Fruit fly (Drosophila melanogaster): ENCODE results near the gene Hmu.
A peak's percentile ranks its signal among the peaks of the same experiment; 100 is the strongest.

Hmu gene

dm6 chr3R:27270379-27271266 lies 17.9 kb upstream of the Hmu start (continued):
- TF ChIP-seq PHDP (tag; optimal IDR thresholded peaks at IDR 0.05), result no peak
- no peak for TF ChIP-seq CG2678 (tag; optimal IDR thresholded peaks at IDR 0.05)
- TF ChIP-seq MBD-R2 (GFP tag; IDR thresholded peaks at IDR 0.05), result peak; percentile 5; the same call in 1 of the 2 replicates
- TF ChIP-seq trem (tag; optimal IDR thresholded peaks at IDR 0.05), result no peak
- no peak for TF ChIP-seq CG17802 (tag; optimal IDR thresholded peaks at IDR 0.05)
- TF ChIP-seq her (GFP tag; optimal IDR thresholded peaks at IDR 0.05), result no peak
- no peak for TF ChIP-seq CG11723 (GFP tag; optimal IDR thresholded peaks at IDR 0.05)
- TF ChIP-seq gsb-n (tag; optimal IDR thresholded peaks at IDR 0.05), result no peak
- no peak for TF ChIP-seq CG34422 (GFP tag; IDR thresholded peaks at IDR 0.05)
- no peak for TF ChIP-seq tio (GFP tag; optimal IDR thresholded peaks at IDR 0.05)
- peak; percentile 50 for TF ChIP-seq nom (GFP tag; optimal IDR thresholded peaks at IDR 0.05)
- TF ChIP-seq CG4854 (GFP tag; optimal IDR thresholded peaks at IDR 0.05), result no peak
- no peak for TF ChIP-seq Doc2 (GFP tag; IDR thresholded peaks at IDR 0.05)
- no peak for TF ChIP-seq CG8290 (GFP tag; optimal IDR thresholded peaks at IDR 0.05)
- TF ChIP-seq CG8290 (tag; optimal IDR thresholded peaks at IDR 0.05), result no peak
- no peak for TF ChIP-seq slbo (GFP tag; IDR thresholded peaks at IDR 0.05)
- TF ChIP-seq CG15269 (tag; optimal IDR thresholded peaks at IDR 0.05), result no peak
- no peak for TF ChIP-seq CG12236 (GFP tag; optimal IDR thresholded peaks at IDR 0.05)
- TF ChIP-seq Lpt (GFP tag; optimal IDR thresholded peaks at IDR 0.05), result no peak
- peak; percentile 18 for TF ChIP-seq gcm (GFP tag; optimal IDR thresholded peaks at IDR 0.05)
- TF ChIP-seq cg (GFP tag; optimal IDR thresholded peaks at IDR 0.05), result peak; percentile 80
- TF ChIP-seq Meics (GFP tag; optimal IDR thresholded peaks at IDR 0.05), result no peak
- peak; percentile 17 for TF ChIP-seq sug (tag; optimal IDR thresholded peaks at IDR 0.05)
- TF ChIP-seq pum (GFP tag; optimal IDR thresholded peaks at IDR 0.05), result no peak
- no peak for TF ChIP-seq stwl (tag; optimal IDR thresholded peaks at IDR 0.05)
- TF ChIP-seq zen2 (GFP tag; IDR thresholded peaks at IDR 0.05; ENCODE audit: partially characterized antibody), result no peak
- TF ChIP-seq CG15601 (tag; optimal IDR thresholded peaks at IDR 0.05), result no peak
- no peak for TF ChIP-seq Hsf (GFP tag; optimal IDR thresholded peaks at IDR 0.05)
- no peak for TF ChIP-seq CG2202 (tag; optimal IDR thresholded peaks at IDR 0.05)
- no peak for TF ChIP-seq CG7963 (GFP tag; IDR thresholded peaks at IDR 0.05; ENCODE audit: partially characterized antibody)
- TF ChIP-seq Mes4 (GFP tag; optimal IDR thresholded peaks at IDR 0.05), result no peak
- no peak for TF ChIP-seq CG2129 (GFP tag; IDR thresholded peaks at IDR 0.05; ENCODE audit: partially characterized antibody)
- no peak for TF ChIP-seq ase (GFP tag; IDR thresholded peaks at IDR 0.05)
- TF ChIP-seq Vsx1 (GFP tag; optimal IDR thresholded peaks at IDR 0.05), result no peak
- TF ChIP-seq hkb (optimal IDR thresholded peaks at IDR 0.05), result no peak
- no peak for TF ChIP-seq hkb (GFP tag; IDR thresholded peaks at IDR 0.05)
- TF ChIP-seq tgo (GFP tag; IDR thresholded peaks at IDR 0.05), result no peak
- TF ChIP-seq Pdp1 (GFP tag; optimal IDR thresholded peaks at IDR 0.05), result peak in 1 of 2 experiments; percentile 68
- no peak for TF ChIP-seq CG31441 (GFP tag; IDR thresholded peaks at IDR 0.05)
- no peak for TF ChIP-seq corto (GFP tag; optimal IDR thresholded peaks at IDR 0.05)
- TF ChIP-seq MESR4 (GFP tag; optimal IDR thresholded peaks at IDR 0.05), result no peak
- TF ChIP-seq sens-2 (GFP tag; IDR thresholded peaks at IDR 0.05), result no peak
- TF ChIP-seq CG9609 (GFP tag; optimal IDR thresholded peaks at IDR 0.05), result no peak
- TF ChIP-seq slp2 (GFP tag; optimal IDR thresholded peaks at IDR 0.05), result no peak
- no peak for TF ChIP-seq HLHmδ (GFP tag; optimal IDR thresholded peaks at IDR 0.05)
- TF ChIP-seq NfI (GFP tag; optimal IDR thresholded peaks at IDR 0.05), result no peak
- no peak for TF ChIP-seq Mrtf (GFP tag; IDR thresholded peaks at IDR 0.05)
- TF ChIP-seq CG8924 (tag; optimal IDR thresholded peaks at IDR 0.05), result no peak
- TF ChIP-seq tx (GFP tag; optimal IDR thresholded peaks at IDR 0.05), result no peak
- TF ChIP-seq nerfin-2 (GFP tag; IDR thresholded peaks at IDR 0.05; ENCODE audit: partially characterized antibody), result no peak

Measured in whole organism, embryonic.